Fruit fly (Drosophila melanogaster) whole organism, embryonic: Measurements from ENCODE around the gene MESR3.

Source experiments
- Ada2b ChIP-seq: fragments of 200-800 bp; sonication (Bioruptor generic); IDR thresholded peaks from 2 replicates; pipeline ENCODE4 v1.3.6; 2022; ENCODE audit warnings: missing biosample characterization, missing genetic modification characterization
- Atf6 ChIP-seq: fragments of 200-800 bp; sonication (Bioruptor generic); IDR thresholded peaks from 2 replicates; pipeline ENCODE4 v1.3.6; 2022; ENCODE audit warnings: missing biosample characterization, missing genetic modification characterization
- CG10979 ChIP-seq: fragments of 200-800 bp; sonication (Bioruptor generic); optimal IDR thresholded peaks from 2 replicates; lab custom pipeline; 2018; ENCODE audit warnings: missing biosample characterization, mild to moderate bottlenecking, missing genetic modification characterization, moderate library complexity
- CG11456 ChIP-seq: fragments of 200-800 bp; sonication (Bioruptor generic); IDR thresholded peaks from 3 replicates; pipeline ENCODE4 v1.3.6; 2022; ENCODE audit warnings: missing biosample characterization, missing genetic modification characterization
- CG12155 ChIP-seq: fragments of 200-800 bp; sonication (Bioruptor generic); optimal IDR thresholded peaks from 3 replicates; lab custom pipeline; 2016; ENCODE audit warnings: missing biosample characterization, missing genetic modification characterization
- CG1233 ChIP-seq: fragments of 200-800 bp; sonication (Bioruptor generic); optimal IDR thresholded peaks from 4 replicates; lab custom pipeline; 2018; ENCODE audit warnings: missing biosample characterization, mild to moderate bottlenecking, missing genetic modification characterization
- CG15514 ChIP-seq: fragments of 200-800 bp; sonication (Bioruptor generic); optimal IDR thresholded peaks from 3 replicates; lab custom pipeline; 2017; ENCODE audit warnings: missing biosample characterization, missing genetic modification characterization, mild to moderate bottlenecking, moderate library complexity, missing genetic modification reagents
- CG1602 ChIP-seq: fragments of 200-800 bp; sonication (Bioruptor generic); optimal IDR thresholded peaks from 3 replicates; lab custom pipeline; 2016; ENCODE audit warnings: missing biosample characterization, missing genetic modification characterization
- CG1647 ChIP-seq: fragments of 200-800 bp; sonication (Bioruptor generic); optimal IDR thresholded peaks from 3 replicates; lab custom pipeline; 2016; ENCODE audit warnings: missing biosample characterization, missing genetic modification characterization
- CG17359 ChIP-seq: fragments of 200-800 bp; sonication (Bioruptor generic); optimal IDR thresholded peaks from 3 replicates; lab custom pipeline; 2018; ENCODE audit warnings: missing biosample characterization, mild to moderate bottlenecking, missing genetic modification characterization, moderate library complexity
- CG18011 ChIP-seq: fragments of 200-800 bp; sonication (Bioruptor generic); optimal IDR thresholded peaks from 2 replicates; lab custom pipeline; 2017; ENCODE audit warnings: missing biosample characterization, missing genetic modification characterization, mild to moderate bottlenecking, moderate library complexity, missing genotype
- CG31441 ChIP-seq: fragments of 200-800 bp; sonication (Bioruptor generic); IDR thresholded peaks from 2 replicates; pipeline ENCODE4 v1.3.6; 2022; ENCODE audit warnings: missing biosample characterization, missing genetic modification characterization
- CG33213 ChIP-seq: fragments of 200-800 bp; sonication (Bioruptor generic); optimal IDR thresholded peaks from 3 replicates; lab custom pipeline; 2016; ENCODE audit warnings: missing biosample characterization, missing genetic modification characterization
- CG34376 ChIP-seq: fragments of 200-800 bp; sonication (Bioruptor generic); optimal IDR thresholded peaks from 2 replicates; lab custom pipeline; 2018; ENCODE audit warnings: missing biosample characterization, mild to moderate bottlenecking, missing genetic modification characterization
- CG3995 ChIP-seq: fragments of 200-800 bp; sonication (Bioruptor generic); optimal IDR thresholded peaks from 3 replicates; lab custom pipeline; 2016; ENCODE audit warnings: missing biosample characterization, missing genetic modification characterization
- CG6272 ChIP-seq: fragments of 200-800 bp; sonication (Bioruptor generic); IDR thresholded peaks from 2 replicates; pipeline ENCODE4 v1.3.6; 2022; ENCODE audit warnings: missing biosample characterization, missing genetic modification characterization
- CG6689 ChIP-seq: fragments of 200-800 bp; sonication (Bioruptor generic); IDR thresholded peaks from 2 replicates; pipeline ENCODE4 v1.3.6; 2022; ENCODE audit warnings: missing biosample characterization, missing genetic modification characterization
- CG6765 ChIP-seq: fragments of 200-800 bp; sonication (Bioruptor generic); optimal IDR thresholded peaks from 3 replicates; lab custom pipeline; 2017; ENCODE audit warnings: missing biosample characterization, mild to moderate bottlenecking, missing genetic modification characterization
- CG8290 ChIP-seq, 3 experiments: fragments of 200-800 bp; sonication (Bioruptor generic); optimal IDR thresholded peaks; 2 replicates each; lab custom pipeline; 2016 to 2019; ENCODE audit warnings: missing biosample characterization in 3 of 3, missing genetic modification characterization in 3 of 3, mild to moderate bottlenecking in 2 of 3, moderate library complexity in 1 of 3
- CG8388 ChIP-seq: fragments of 200-800 bp; sonication (Bioruptor generic); optimal IDR thresholded peaks from 2 replicates; lab custom pipeline; 2019; ENCODE audit warnings: missing biosample characterization, mild to moderate bottlenecking, missing genetic modification characterization, moderate library complexity
- CG8765 ChIP-seq: fragments of 200-800 bp; sonication (Bioruptor generic); IDR thresholded peaks from 2 replicates; pipeline ENCODE4 v1.3.6; 2022; ENCODE audit warnings: missing biosample characterization, missing genetic modification characterization
- CG9727 ChIP-seq: fragments of 200-800 bp; sonication (Bioruptor generic); optimal IDR thresholded peaks from 3 replicates; lab custom pipeline; 2017; ENCODE audit warnings: missing biosample characterization, mild to moderate bottlenecking, missing genetic modification characterization
- Eip74EF ChIP-seq, 2 experiments: fragments of 200-800 bp in 1 of 2; fragments of >200 bp in 1 of 2; sonication (Bioruptor generic) in 1 of 2; optimal IDR thresholded peaks; 2 replicates each; lab custom pipeline; 2017 to 2019; ENCODE audit warnings: missing biosample characterization in 2 of 2, missing genetic modification characterization in 2 of 2, mild to moderate bottlenecking in 1 of 2, moderate library complexity in 1 of 2
- HLH3B ChIP-seq: fragments of 200-800 bp; sonication (Bioruptor generic); IDR thresholded peaks from 2 replicates; pipeline ENCODE4 v1.3.6; 2022; ENCODE audit warnings: missing biosample characterization, missing genetic modification characterization
- Hmx ChIP-seq: fragments of 200-800 bp; sonication (Bioruptor generic); optimal IDR thresholded peaks from 2 replicates; lab custom pipeline; 2016; ENCODE audit warnings: missing biosample characterization, missing genetic modification characterization
- Nf-YB ChIP-seq: fragments of 200-800 bp; sonication (Bioruptor generic); optimal IDR thresholded peaks from 3 replicates; lab custom pipeline; 2019; ENCODE audit warnings: missing biosample characterization, mild to moderate bottlenecking, missing genetic modification characterization, moderate library complexity
- Nf-YC ChIP-seq: fragments of 200-800 bp; optimal IDR thresholded peaks from 3 replicates; lab custom pipeline; 2019; ENCODE audit warnings: missing biosample characterization, mild to moderate bottlenecking, missing genetic modification characterization, moderate library complexity
- Optix ChIP-seq: fragments of 200-800 bp; sonication (Bioruptor generic); IDR thresholded peaks from 3 replicates; pipeline ENCODE4 v1.3.6; 2022; ENCODE audit warnings: missing biosample characterization, missing genetic modification characterization
- Six4 ChIP-seq: fragments of 200-800 bp; sonication (Bioruptor generic); optimal IDR thresholded peaks from 2 replicates; lab custom pipeline; 2016; ENCODE audit warnings: missing biosample characterization, missing genetic modification characterization
- Stat92E ChIP-seq, 3 experiments: fragments of >200 bp in 2 of 3; fragments of 200-800 bp in 1 of 3; sonication (Bioruptor generic) in 1 of 3; optimal IDR thresholded peaks; 2 replicates each; lab custom pipeline; 2017 to 2019; ENCODE audit warnings: missing biosample characterization in 3 of 3, missing genetic modification characterization in 3 of 3, mild to moderate bottlenecking in 1 of 3, moderate library complexity in 1 of 3
- ac ChIP-seq: fragments of 200-800 bp; sonication (Bioruptor generic); optimal IDR thresholded peaks from 3 replicates; lab custom pipeline; 2017; ENCODE audit warnings: missing biosample characterization, mild to moderate bottlenecking, missing genetic modification characterization
- al ChIP-seq: fragments of 200-800 bp; sonication (Bioruptor generic); IDR thresholded peaks from 2 replicates; pipeline ENCODE4 v1.3.6; 2022; ENCODE audit warnings: missing biosample characterization, missing genetic modification characterization
- ap ChIP-seq: fragments of 200-800 bp; sonication (Bioruptor generic); IDR thresholded peaks from 2 replicates; pipeline ENCODE4 v1.3.6; 2022; ENCODE audit warnings: missing biosample characterization, missing genetic modification characterization
- bcd ChIP-seq: fragments of 200-800 bp; sonication (Bioruptor generic); optimal IDR thresholded peaks from 2 replicates; lab custom pipeline; 2017; ENCODE audit warnings: missing biosample characterization, mild to moderate bottlenecking, missing genetic modification characterization
- bowl ChIP-seq: fragments of 200-800 bp; sonication (Bioruptor generic); IDR thresholded peaks from 2 replicates; pipeline ENCODE4 v1.3.6; 2022; ENCODE audit warnings: missing biosample characterization, missing genetic modification characterization
- cad ChIP-seq: fragments of >200 bp; optimal IDR thresholded peaks from 2 replicates; lab custom pipeline; 2017; ENCODE audit warnings: missing biosample characterization, missing genetic modification characterization
- chn ChIP-seq: fragments of 200-800 bp; sonication (Bioruptor generic); optimal IDR thresholded peaks from 2 replicates; lab custom pipeline; 2016; ENCODE audit warnings: missing biosample characterization, missing genetic modification characterization
- disco-r ChIP-seq: fragments of 200-800 bp; sonication (Bioruptor generic); optimal IDR thresholded peaks from 2 replicates; lab custom pipeline; 2016; ENCODE audit warnings: missing biosample characterization, missing genetic modification characterization
- eve ChIP-seq, 2 experiments: fragments of >200 bp; optimal IDR thresholded peaks; 2 replicates each; lab custom pipeline; 2017; ENCODE audit warnings: missing biosample characterization in 2 of 2, missing genetic modification characterization in 2 of 2
- gsb-n ChIP-seq: fragments of 200-800 bp; sonication (Bioruptor generic); optimal IDR thresholded peaks from 3 replicates; lab custom pipeline; 2018; ENCODE audit warnings: missing biosample characterization, mild to moderate bottlenecking, missing genetic modification characterization
- hb ChIP-seq: fragments of 200-800 bp; sonication (Bioruptor generic); IDR thresholded peaks from 3 replicates; pipeline ENCODE4 v1.3.6; 2022; ENCODE audit warnings: missing biosample characterization, missing genetic modification characterization; ENCODE audit not compliant: partially characterized antibody
- lilli ChIP-seq: fragments of 200-800 bp; sonication (Bioruptor generic); optimal IDR thresholded peaks from 3 replicates; lab custom pipeline; 2016; ENCODE audit warnings: missing biosample characterization, missing genetic modification characterization
- lov ChIP-seq, 2 experiments: fragments of 200-800 bp in 1 of 2; fragments of >200 bp in 1 of 2; sonication (Bioruptor generic) in 1 of 2; IDR thresholded peaks in 1 of 2; optimal IDR thresholded peaks in 1 of 2; 2 replicates in 1 of 2; 3 replicates in 1 of 2; pipeline versions ENCODE4 v1.3.6 to Lab custom; 2017 to 2022; ENCODE audit warnings: missing biosample characterization in 1 of 2, missing genetic modification characterization in 1 of 2
- nau ChIP-seq: fragments of 200-800 bp; sonication (Bioruptor generic); optimal IDR thresholded peaks from 3 replicates; lab custom pipeline; 2017; ENCODE audit warnings: missing biosample characterization, mild to moderate bottlenecking, missing genetic modification characterization, missing genetic modification reagents
- repo ChIP-seq: fragments of 200-800 bp; sonication (Bioruptor generic); optimal IDR thresholded peaks from 2 replicates; lab custom pipeline; 2016; ENCODE audit warnings: missing biosample characterization, missing genetic modification characterization
- ro ChIP-seq: fragments of 200-800 bp; sonication (Bioruptor generic); IDR thresholded peaks from 2 replicates; pipeline ENCODE4 v1.3.6; 2022; ENCODE audit warnings: missing biosample characterization, missing genetic modification characterization
- schlank ChIP-seq: fragments of 200-800 bp; sonication (Bioruptor generic); optimal IDR thresholded peaks from 2 replicates; lab custom pipeline; 2018; ENCODE audit warnings: missing biosample characterization, mild to moderate bottlenecking, missing genetic modification characterization
- sr ChIP-seq: fragments of 200-800 bp; sonication (Bioruptor generic); IDR thresholded peaks from 3 replicates; pipeline ENCODE4 v1.3.6; 2022; ENCODE audit warnings: missing biosample characterization, missing genetic modification characterization
- ttk ChIP-seq: fragments of 200-800 bp; sonication (Bioruptor generic); IDR thresholded peaks from 2 replicates; pipeline ENCODE4 v2.1.2; 2022; ENCODE audit warnings: missing biosample characterization, missing genetic modification characterization
- vfl ChIP-seq: fragments of 200-800 bp; sonication (Bioruptor generic); optimal IDR thresholded peaks from 2 replicates; lab custom pipeline; 2016; ENCODE audit warnings: missing biosample characterization, missing genetic modification characterization

Gene MESR3

DNA sequence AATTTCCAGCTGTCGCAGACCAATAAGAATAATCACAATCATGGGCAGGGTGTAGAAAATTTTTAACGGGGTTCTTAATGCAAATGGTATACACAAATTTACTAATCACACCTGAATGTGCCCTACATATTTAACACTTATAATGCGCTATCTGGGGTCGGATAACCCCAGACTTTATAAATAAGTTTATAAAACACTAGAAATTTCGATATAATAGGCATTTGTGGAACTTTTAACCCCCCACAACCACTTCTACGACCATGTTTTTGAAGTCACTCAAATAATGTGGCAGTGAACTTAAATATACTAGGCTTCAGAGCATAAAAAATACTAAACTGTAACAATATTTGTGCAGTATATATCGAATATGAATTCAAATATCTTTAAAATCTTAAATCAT lies 12.1 kb upstream of the MESR3 start, which contains the start of gene CG10413 (continued):
- peak; percentile 97 for TF ChIP-seq vfl (GFP tag; lab: Kevin White, UChicago)
- TF ChIP-seq CG3995 (GFP tag; lab: Kevin White, UChicago), result peak; percentile 86
- TF ChIP-seq CG6272 (GFP tag; lab: Robert Waterston, UW), result peak; percentile 97
- TF ChIP-seq disco-r (GFP tag; lab: Kevin White, UChicago), result peak; percentile 97
- TF ChIP-seq CG11456 (GFP tag; lab: Robert Waterston, UW), result peak; percentile 98
- peak in 1 of 2 experiments; percentile 97 for TF ChIP-seq Eip74EF (GFP tag; optimal IDR thresholded peaks at IDR 0.05; lab: Kevin White, UChicago)
- TF ChIP-seq lilli (GFP tag; lab: Kevin White, UChicago), result peak; percentile 99
- TF ChIP-seq CG6689, result peak; percentile 98
- no peak for TF ChIP-seq eve (GFP tag; optimal IDR thresholded peaks at IDR 0.05; lab: Kevin White, UChicago)
- TF ChIP-seq bcd, result peak; percentile 98
- peak; percentile 95 for TF ChIP-seq Hmx (GFP tag; lab: Kevin White, UChicago)
- peak; percentile 98 for TF ChIP-seq CG17359 (tag; lab: Kevin White, UChicago)
- TF ChIP-seq al (GFP tag; lab: Robert Waterston, UW), result peak; percentile 98
- peak; percentile 92 for TF ChIP-seq ap
- TF ChIP-seq CG10979 (tag; lab: Kevin White, UChicago), result peak; percentile 96
- peak; percentile 98 for TF ChIP-seq CG1602
- peak; percentile 96 for TF ChIP-seq HLH3B (GFP tag; lab: Robert Waterston, UW)
- TF ChIP-seq CG15514, result peak; percentile 94
- peak; percentile 92 for TF ChIP-seq repo (GFP tag; lab: Kevin White, UChicago)
- peak; percentile 97 for TF ChIP-seq CG8388 (GFP tag; lab: Kevin White, UChicago)
- TF ChIP-seq bowl (GFP tag; lab: Robert Waterston, UW), result peak; percentile 87
- TF ChIP-seq CG1647 (GFP tag; lab: Kevin White, UChicago), result peak; percentile 97
- TF ChIP-seq Nf-YC, result peak; percentile 93
- peak; percentile 95 for TF ChIP-seq Six4 (GFP tag; lab: Kevin White, UChicago)
- peak; percentile 97 for TF ChIP-seq CG6765 (GFP tag; lab: Kevin White, UChicago)
- TF ChIP-seq ttk (GFP tag; lab: Robert Waterston, UW), result peak; percentile 94
- TF ChIP-seq ro (GFP tag; lab: Robert Waterston, UW), result peak; percentile 89
- TF ChIP-seq lov (optimal IDR thresholded peaks at IDR 0.05; lab: Kevin White, UChicago), result no peak
- peak; percentile 94 for TF ChIP-seq lov (GFP tag; IDR thresholded peaks at IDR 0.05; lab: Robert Waterston, UW)
- peak; percentile 99 for TF ChIP-seq chn (GFP tag; lab: Kevin White, UChicago)
- peak; percentile 97 for TF ChIP-seq Ada2b
- peak; percentile 96 for TF ChIP-seq CG12155
- peak; percentile 98 for TF ChIP-seq Atf6
- peak; percentile 98 for TF ChIP-seq CG34376 (GFP tag; lab: Kevin White, UChicago)
- TF ChIP-seq hb (GFP tag; lab: Robert Waterston, UW), result no peak
- peak; percentile 96 for TF ChIP-seq CG9727 (GFP tag; lab: Kevin White, UChicago)
- peak; percentile 97 for TF ChIP-seq CG31441 (GFP tag; lab: Robert Waterston, UW)
- TF ChIP-seq schlank (tag; lab: Kevin White, UChicago), result peak; percentile 97
- TF ChIP-seq CG18011 (GFP tag; lab: Kevin White, UChicago), result peak; percentile 89
- TF ChIP-seq Optix (GFP tag; lab: Robert Waterston, UW), result peak; percentile 96
- peak; percentile 96 for TF ChIP-seq CG8765 (GFP tag; lab: Robert Waterston, UW)
- TF ChIP-seq sr (GFP tag; lab: Robert Waterston, UW), result peak; percentile 83; the same call in 2 of the 3 replicates
- TF ChIP-seq gsb-n (tag; lab: Kevin White, UChicago), result peak; percentile 97
- peak; percentile 93 for TF ChIP-seq CG8290 (GFP tag; optimal IDR thresholded peaks at IDR 0.05; lab: Kevin White, UChicago)
- peak; percentile 90 to 97 for TF ChIP-seq CG8290 (tag; optimal IDR thresholded peaks at IDR 0.05; lab: Kevin White, UChicago)
- peak; percentile 98 for TF ChIP-seq CG33213 (GFP tag; lab: Kevin White, UChicago)
- TF ChIP-seq Nf-YB (GFP tag; lab: Kevin White, UChicago), result peak; percentile 89
- TF ChIP-seq ac (GFP tag; lab: Kevin White, UChicago), result peak; percentile 96
- no peak for TF ChIP-seq cad (GFP tag; lab: Kevin White, UChicago)
- TF ChIP-seq Stat92E (GFP tag; optimal IDR thresholded peaks at IDR 0.05; lab: Kevin White, UChicago), result peak in 1 of 3 experiments; percentile 95
- peak; percentile 97 for TF ChIP-seq nau (GFP tag; lab: Kevin White, UChicago)
- peak; percentile 98 for TF ChIP-seq CG1233 (GFP tag; lab: Kevin White, UChicago)
